Worm (Caenorhabditis elegans) whole organism, late embryonic: Measurements from ENCODE around the gene Y69A2AR.47.

ENCODE experiments used
- C08G9.2 ChIP-seq: sonication (generic microtip); optimal IDR thresholded peaks from 2 replicates; lab custom pipeline; 2016; ENCODE audit warnings: mild to moderate bottlenecking, missing genetic modification characterization, moderate library complexity, missing compliant biosample characterization
- C38D4.7 ChIP-seq: fragments of 200-800 bp; sonication (Bioruptor generic); optimal IDR thresholded peaks from 2 replicates; lab custom pipeline; 2018; ENCODE audit warnings: mild to moderate bottlenecking, missing genetic modification characterization, moderate library complexity, missing compliant biosample characterization
- F13H6.1 ChIP-seq: sonication (generic microtip); optimal IDR thresholded peaks from 2 replicates; lab custom pipeline; 2016; ENCODE audit warnings: missing genetic modification characterization, missing compliant biosample characterization
- K09A11.1 ChIP-seq: sonication (generic microtip); optimal IDR thresholded peaks from 2 replicates; lab custom pipeline; 2017; ENCODE audit warnings: antibody characterized with exemption, mild to moderate bottlenecking, missing genetic modification characterization, missing compliant biosample characterization; ENCODE audit not compliant: insufficient read depth
- T23F11.4 ChIP-seq: fragments of 200-800 bp; sonication (Bioruptor generic); optimal IDR thresholded peaks from 2 replicates; lab custom pipeline; 2018; ENCODE audit warnings: mild to moderate bottlenecking, missing genetic modification characterization, missing compliant biosample characterization
- Y22D7AL.16 ChIP-seq: sonication (generic microtip); optimal IDR thresholded peaks from 2 replicates; lab custom pipeline; 2016; ENCODE audit warnings: missing genetic modification characterization, missing compliant biosample characterization
- ama-1 ChIP-seq: fragments of 150-350 bp; optimal IDR thresholded peaks from 2 replicates; lab custom pipeline; 2014
- ceh-18 ChIP-seq: sonication (generic microtip); optimal IDR thresholded peaks from 2 replicates; lab custom pipeline; 2016; ENCODE audit warnings: missing genetic modification characterization, missing compliant biosample characterization
- ceh-19 ChIP-seq: fragments of 200-800 bp; sonication (Bioruptor generic); optimal IDR thresholded peaks from 2 replicates; lab custom pipeline; 2018; ENCODE audit warnings: mild to moderate bottlenecking, missing genetic modification characterization, missing compliant biosample characterization
- ceh-24 ChIP-seq: sonication (generic microtip); optimal IDR thresholded peaks from 2 replicates; lab custom pipeline; 2016; ENCODE audit warnings: mild to moderate bottlenecking, missing genetic modification characterization, missing compliant biosample characterization
- ceh-30 ChIP-seq: fragments of 150-350 bp; optimal IDR thresholded peaks from 2 replicates; lab custom pipeline; 2014; ENCODE audit warnings: missing biosample characterization, missing genetic modification characterization
- ceh-48 ChIP-seq: sonication (generic microtip); optimal IDR thresholded peaks from 2 replicates; lab custom pipeline; 2016; ENCODE audit warnings: missing genetic modification characterization, inconsistent platforms, missing compliant biosample characterization
- ceh-9 ChIP-seq: sonication (generic microtip); optimal IDR thresholded peaks from 2 replicates; lab custom pipeline; 2016; ENCODE audit warnings: mild to moderate bottlenecking, missing genetic modification characterization, inconsistent platforms, missing compliant biosample characterization
- che-1 ChIP-seq: sonication (generic microtip); optimal IDR thresholded peaks from 2 replicates; lab custom pipeline; 2016; ENCODE audit warnings: mild to moderate bottlenecking, missing genetic modification characterization, missing compliant biosample characterization
- dmd-4 ChIP-seq: sonication (generic microtip); optimal IDR thresholded peaks from 2 replicates; lab custom pipeline; 2016; ENCODE audit warnings: borderline replicate concordance, missing genetic modification characterization, missing compliant biosample characterization
- dve-1 ChIP-seq: sonication (generic microtip); optimal IDR thresholded peaks from 2 replicates; lab custom pipeline; 2017; ENCODE audit warnings: antibody characterized with exemption, mild to moderate bottlenecking, missing genetic modification characterization, missing compliant biosample characterization
- ets-4 ChIP-seq: sonication (generic microtip); optimal IDR thresholded peaks from 2 replicates; lab custom pipeline; 2016; ENCODE audit warnings: missing genetic modification characterization, missing compliant biosample characterization
- fkh-10 ChIP-seq: fragments of 150-350 bp; optimal IDR thresholded peaks from 2 replicates; lab custom pipeline; 2014; ENCODE audit warnings: missing biosample characterization, missing genetic modification reagents, missing genetic modification characterization
- fkh-6 ChIP-seq: sonication (generic microtip); optimal IDR thresholded peaks from 2 replicates; lab custom pipeline; 2016; ENCODE audit warnings: missing genetic modification characterization, missing compliant biosample characterization
- gmeb-2 ChIP-seq: sonication (generic microtip); optimal IDR thresholded peaks from 2 replicates; lab custom pipeline; 2016; ENCODE audit warnings: missing genetic modification characterization, inconsistent platforms, missing compliant biosample characterization
- hlh-15 ChIP-seq: sonication (generic microtip); optimal IDR thresholded peaks from 2 replicates; lab custom pipeline; 2016; ENCODE audit warnings: missing genetic modification characterization, missing compliant biosample characterization
- hlh-30 ChIP-seq: sonication (generic microtip); optimal IDR thresholded peaks from 2 replicates; lab custom pipeline; 2017; ENCODE audit warnings: antibody characterized with exemption, missing genetic modification characterization, missing compliant biosample characterization; ENCODE audit not compliant: insufficient read depth
- hlh-6 ChIP-seq: sonication (generic microtip); optimal IDR thresholded peaks from 2 replicates; lab custom pipeline; 2016; ENCODE audit warnings: missing genotype, missing genetic modification characterization, missing compliant biosample characterization
- hlh-8 ChIP-seq: sonication (generic microtip); optimal IDR thresholded peaks from 2 replicates; lab custom pipeline; 2016; ENCODE audit warnings: missing genotype, missing genetic modification characterization, missing compliant biosample characterization
- lin-11 ChIP-seq: fragments of 200-800 bp; sonication (Bioruptor generic); optimal IDR thresholded peaks from 2 replicates; lab custom pipeline; 2018; ENCODE audit warnings: mild to moderate bottlenecking, missing genetic modification characterization, missing compliant biosample characterization
- madf-2 ChIP-seq: sonication (generic microtip); optimal IDR thresholded peaks from 2 replicates; lab custom pipeline; 2017; ENCODE audit warnings: missing genetic modification characterization, missing compliant biosample characterization
- nfya-1 ChIP-seq: sonication (generic microtip); optimal IDR thresholded peaks from 2 replicates; lab custom pipeline; 2017; ENCODE audit warnings: missing genetic modification characterization, mild to moderate bottlenecking, missing compliant biosample characterization, antibody characterized with exemption, moderate library complexity
- nhr-232 ChIP-seq: sonication (generic microtip); optimal IDR thresholded peaks from 2 replicates; lab custom pipeline; 2016; ENCODE audit warnings: missing genetic modification characterization, missing compliant biosample characterization
- odd-2 ChIP-seq: sonication (generic microtip); optimal IDR thresholded peaks from 2 replicates; lab custom pipeline; 2017; ENCODE audit warnings: antibody characterized with exemption, mild to moderate bottlenecking, missing genetic modification characterization, missing compliant biosample characterization
- pat-9 ChIP-seq: fragments of 200-800 bp; sonication (Bioruptor generic); optimal IDR thresholded peaks from 2 replicates; lab custom pipeline; 2018; ENCODE audit warnings: mild to moderate bottlenecking, missing genetic modification characterization, moderate library complexity, missing compliant biosample characterization
- pros-1 ChIP-seq: fragments of 150-350 bp; optimal IDR thresholded peaks from 2 replicates; lab custom pipeline; 2014; ENCODE audit warnings: missing biosample characterization, missing genetic modification reagents, missing genetic modification characterization
- ref-2 ChIP-seq: sonication (generic microtip); optimal IDR thresholded peaks from 2 replicates; lab custom pipeline; 2016; ENCODE audit warnings: missing genetic modification characterization, missing compliant biosample characterization
- sox-4 ChIP-seq: sonication (generic microtip); optimal IDR thresholded peaks from 2 replicates; lab custom pipeline; 2017; ENCODE audit warnings: mild to moderate bottlenecking, missing genetic modification characterization, inconsistent platforms, missing compliant biosample characterization
- syd-9 ChIP-seq: sonication (generic microtip); optimal IDR thresholded peaks from 2 replicates; lab custom pipeline; 2016; ENCODE audit warnings: mild to moderate bottlenecking, missing genetic modification characterization, moderate library complexity, missing compliant biosample characterization
- tbx-7 ChIP-seq: sonication (generic microtip); optimal IDR thresholded peaks from 2 replicates; lab custom pipeline; 2016; ENCODE audit warnings: missing genotype, missing genetic modification characterization, missing compliant biosample characterization
- unc-3 ChIP-seq, 2 experiments: fragments of 200-800 bp in 1 of 2; sonication (Bioruptor generic) in 1 of 2; sonication (generic microtip) in 1 of 2; conservative IDR thresholded peaks in 1 of 2; optimal IDR thresholded peaks in 1 of 2; 2 replicates each; pipeline versions ENCODE4 v1.3.6 to Lab custom; 2016 to 2022; ENCODE audit warnings: missing compliant biosample characterization in 2 of 2, missing genetic modification characterization in 2 of 2, missing genetic modification reagents in 1 of 2
- unc-42 ChIP-seq: sonication (generic microtip); optimal IDR thresholded peaks from 2 replicates; lab custom pipeline; 2016; ENCODE audit warnings: missing genotype, missing genetic modification characterization, missing compliant biosample characterization
- unc-55 ChIP-seq: sonication (generic microtip); optimal IDR thresholded peaks from 2 replicates; lab custom pipeline; 2017; ENCODE audit warnings: missing biosample characterization, missing genetic modification reagents, missing genetic modification characterization
- zip-5 ChIP-seq: sonication (generic microtip); optimal IDR thresholded peaks from 2 replicates; lab custom pipeline; 2016; ENCODE audit warnings: missing genetic modification characterization, missing compliant biosample characterization
- ztf-16 ChIP-seq: sonication (generic microtip); optimal IDR thresholded peaks from 2 replicates; lab custom pipeline; 2017; ENCODE audit warnings: missing genetic modification characterization, missing compliant biosample characterization

Gene Y69A2AR.47

DNA sequence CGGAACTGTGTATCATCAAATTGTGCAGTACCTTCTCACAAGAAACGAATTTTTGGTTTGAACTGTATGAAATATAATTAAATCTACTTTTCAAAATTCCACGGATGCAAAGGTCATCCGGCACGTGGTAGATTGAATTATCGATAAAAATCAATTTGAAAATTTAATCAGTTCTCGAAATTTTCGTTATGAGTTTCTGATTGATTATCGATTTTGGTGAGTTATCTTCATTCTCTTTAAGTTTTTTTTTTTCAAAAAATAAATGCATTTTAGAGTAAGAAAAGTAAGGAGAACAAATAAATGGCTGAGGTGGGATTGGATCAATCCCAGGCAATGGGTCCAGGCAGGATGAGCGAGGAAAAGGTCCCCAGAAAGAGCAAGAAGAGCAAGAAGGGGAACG lies at the start of gene Y69A2AR.47:
Gene Y69A2AR.47, plus strand, starts transcription at position 301 of the 400 bp plus-strand sequence.
- TF ChIP-seq unc-55 (GFP tag; lab: Kevin White, UChicago) (no peak), dve-1 (tag; lab: Kevin White, UChicago) (no peak), unc-42 (no peak), ztf-16 (tag; lab: Kevin White, UChicago) (no peak), pat-9 (tag; lab: Kevin White, UChicago) (no peak), T23F11.4 (GFP tag; lab: Kevin White, UChicago) (no peak), madf-2 (tag; lab: Kevin White, UChicago) (no peak), nfya-1 (tag; lab: Kevin White, UChicago) (no peak), hlh-15 (tag; lab: Kevin White, UChicago) (no peak), gmeb-2 (tag; lab: Kevin White, UChicago) (no peak), ceh-48 (tag; lab: Kevin White, UChicago) (no peak)

ce11 chrIV:2548766-2549165 lies 48.8 kb upstream of the Y69A2AR.47 start:
- TF ChIP-seq ceh-19 (GFP tag; lab: Kevin White, UChicago) = no peak
- peak; percentile 49 for TF ChIP-seq ceh-48 (tag; lab: Kevin White, UChicago)
- TF ChIP-seq, all 69 proteins: peak for 1

ce11 chrIV:2549542-2549941 lies 48.0 kb upstream of the Y69A2AR.47 start:
- TF ChIP-seq lin-11 = no peak
- TF ChIP-seq hlh-8 (tag; lab: Kevin White, UChicago) = no peak
- TF ChIP-seq pros-1 (tag; lab: Kevin White, UChicago) = no peak
- TF ChIP-seq nfya-1 (tag; lab: Kevin White, UChicago) = no peak
- TF ChIP-seq ref-2 (tag; lab: Kevin White, UChicago) = no peak
- no peak for TF ChIP-seq hlh-15 (tag; lab: Kevin White, UChicago)
- TF ChIP-seq ceh-48 (tag; lab: Kevin White, UChicago) = peak; percentile 23
- TF ChIP-seq hlh-6 = no peak
- TF ChIP-seq fkh-10 (GFP tag; lab: Kevin White, UChicago) = no peak

DNA sequence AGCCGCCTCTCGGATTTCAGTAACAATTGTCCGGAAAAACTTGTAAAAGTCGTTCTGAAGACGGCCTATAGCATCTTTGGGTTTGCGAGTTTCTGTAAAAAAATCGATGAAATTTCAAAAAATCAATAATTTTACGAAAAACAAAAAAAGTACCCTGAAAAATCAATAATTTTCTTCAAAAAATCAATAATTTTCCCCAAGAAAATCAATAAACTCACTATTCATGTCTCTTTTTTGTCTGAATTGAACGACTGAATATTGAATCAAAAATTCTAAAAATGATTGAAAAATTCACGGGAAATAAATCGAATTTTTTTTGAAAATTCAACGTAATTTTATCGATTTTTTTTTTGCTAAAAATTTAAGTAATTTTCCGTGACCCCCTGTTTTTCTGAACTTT lies 46.1 kb upstream of the Y69A2AR.47 start, which contains the start of gene Y69A2AR.23:
Gene Y69A2AR.23, minus strand, starts transcription at position 267 of the 400 bp plus-strand sequence.
- TF ChIP-seq T23F11.4 (GFP tag; lab: Kevin White, UChicago) = no peak
- TF ChIP-seq ztf-16 (tag; lab: Kevin White, UChicago) = no peak
- TF ChIP-seq hlh-6 = no peak
- peak; percentile 35 for TF ChIP-seq ceh-48 (tag; lab: Kevin White, UChicago)

DNA sequence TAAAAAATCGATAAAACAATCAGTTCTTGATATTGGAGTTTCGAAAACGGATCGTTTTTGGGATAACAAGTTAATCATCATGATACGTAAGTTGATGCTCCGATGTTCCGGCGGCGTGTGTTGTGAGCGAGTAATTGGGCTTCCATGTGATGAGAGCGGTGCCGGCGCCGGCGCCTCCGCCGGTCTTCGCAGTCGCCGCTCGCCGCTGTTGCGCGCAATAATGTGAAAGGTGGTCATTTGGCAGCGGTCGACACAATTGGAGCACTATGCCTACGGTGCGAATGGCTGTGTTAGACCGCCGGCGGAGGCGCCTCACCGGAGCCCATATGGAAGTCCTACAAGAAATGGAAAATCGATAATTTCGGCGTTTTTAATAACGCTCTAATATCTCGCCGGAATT lies 45.7 kb upstream of the Y69A2AR.47 start:
- TF ChIP-seq nhr-232 (tag; lab: Kevin White, UChicago) (no peak), Y22D7AL.16 (tag; lab: Kevin White, UChicago) (no peak), dve-1 (tag; lab: Kevin White, UChicago) (no peak), ceh-18 (no peak), ets-4 (tag; lab: Kevin White, UChicago) (no peak), C08G9.2 (tag; lab: Kevin White, UChicago) (no peak), tbx-7 (no peak), ceh-30 (tag; lab: Kevin White, UChicago) (no peak), nfya-1 (tag; lab: Kevin White, UChicago) (no peak), sox-4 (tag; lab: Kevin White, UChicago) (no peak), ceh-24 (tag; lab: Kevin White, UChicago) (no peak), F13H6.1 (no peak), ceh-9 (tag; lab: Kevin White, UChicago) (no peak), ref-2 (tag; lab: Kevin White, UChicago) (no peak), hlh-8 (tag; lab: Kevin White, UChicago) (no peak), zip-5 (tag; lab: Kevin White, UChicago) (no peak)

ce11 chrIV:2552276-2552675 lies 45.2 kb upstream of the Y69A2AR.47 start:
- TF ChIP-seq K09A11.1 (tag; lab: Kevin White, UChicago) (no peak), syd-9 (tag; lab: Kevin White, UChicago) (no peak), C38D4.7 (GFP tag; lab: Kevin White, UChicago) (no peak), unc-3 (GFP tag; conservative IDR thresholded peaks at IDR 0.05; lab: Robert Waterston, UW) (no peak), unc-3 (tag; optimal IDR thresholded peaks at IDR 0.05; lab: Kevin White, UChicago) (no peak), che-1 (tag; lab: Kevin White, UChicago) (no peak), odd-2 (tag; lab: Kevin White, UChicago) (no peak), unc-42 (no peak), fkh-6 (tag; lab: Kevin White, UChicago) (no peak), ceh-48 (tag; lab: Kevin White, UChicago) (no peak), nfya-1 (tag; lab: Kevin White, UChicago) (no peak), tbx-7 (no peak), Y22D7AL.16 (tag; lab: Kevin White, UChicago) (no peak), hlh-30 (no peak), ama-1 (no peak), dmd-4 (tag; lab: Kevin White, UChicago) (no peak), hlh-8 (tag; lab: Kevin White, UChicago) (no peak), zip-5 (tag; lab: Kevin White, UChicago) (no peak)
